Worm (Caenorhabditis elegans): ENCODE results near the gene haf-2.
A peak's percentile ranks its signal among the peaks of the same experiment; 100 is the strongest.

- TF ChIP-seq unc-62 (GFP tag; optimal IDR thresholded peaks at IDR 0.05) (no peak), fkh-8 (tag; optimal IDR thresholded peaks at IDR 0.05) (no peak), isw-1 (GFP tag; IDR thresholded peaks at IDR 0.05) (no peak), ztf-11 (tag; optimal IDR thresholded peaks at IDR 0.05) (no peak), rnt-1 (tag; optimal IDR thresholded peaks at IDR 0.05) (peak; percentile 16), nhr-237 (tag; optimal IDR thresholded peaks at IDR 0.05) (no peak), lin-35 (GFP tag; optimal IDR thresholded peaks at IDR 0.05) (no peak), lsy-2 (tag; optimal IDR thresholded peaks at IDR 0.05) (no peak), blmp-1 (tag; optimal IDR thresholded peaks at IDR 0.05) (no peak)
Observed at ce11 chrII:7323925-7324324, 32.3 kb downstream of the haf-2 start, which contains the start of gene F21D12.3.

All from whole organism, L1 larva.